Worm (Caenorhabditis elegans) whole organism, young adult: ENCODE measurements around the gene K06B9.6.

Experiments
- B0336.3 ChIP-seq: fragments of 200-800 bp; sonication (Bioruptor generic); IDR thresholded peaks from 2 replicates; pipeline ENCODE4 v1.3.6; 2022; ENCODE audit warnings: missing genetic modification characterization, missing compliant biosample characterization
- C17E4.6 ChIP-seq: fragments of 200-800 bp; sonication (Bioruptor generic); IDR thresholded peaks from 2 replicates; pipeline ENCODE4 v1.3.6; 2022; ENCODE audit warnings: missing genetic modification reagents, missing genetic modification characterization, missing compliant biosample characterization
- Y67H2A.10 ChIP-seq: fragments of 200-800 bp; sonication (Bioruptor generic); conservative IDR thresholded peaks from 2 replicates; pipeline ENCODE4 v1.3.6; 2022; ENCODE audit warnings: missing genetic modification reagents, missing genetic modification characterization, missing compliant biosample characterization
- ceh-100 ChIP-seq: fragments of 200-800 bp; sonication (Bioruptor generic); IDR thresholded peaks from 2 replicates; pipeline ENCODE4 v1.3.6; 2022; ENCODE audit warnings: missing genetic modification reagents, missing genetic modification characterization, missing compliant biosample characterization
- dpff-1 ChIP-seq: sonication (generic microtip); optimal IDR thresholded peaks from 2 replicates; lab custom pipeline; 2017; ENCODE audit warnings: mild to moderate bottlenecking, missing genetic modification characterization, missing compliant biosample characterization
- hlh-26 ChIP-seq: fragments of 200-800 bp; sonication (Bioruptor generic); conservative IDR thresholded peaks from 2 replicates; pipeline ENCODE4 v1.3.6; 2022; ENCODE audit warnings: missing genetic modification reagents, missing genetic modification characterization, missing compliant biosample characterization
- hmg-20 ChIP-seq: fragments of 200-800 bp; sonication (Bioruptor generic); IDR thresholded peaks from 2 replicates; pipeline ENCODE4 v1.3.6; 2022; ENCODE audit warnings: missing genetic modification reagents, missing genetic modification characterization, missing compliant biosample characterization
- lin-35 ChIP-seq, 3 experiments: fragments of 150-350 bp in 2 of 3; sonication (generic microtip) in 1 of 3; optimal IDR thresholded peaks; 2 replicates each; lab custom pipeline; 2014 to 2018; ENCODE audit warnings: missing biosample characterization in 3 of 3, missing genetic modification characterization in 3 of 3, missing genetic modification reagents in 3 of 3
- lsy-27 ChIP-seq: sonication (generic microtip); optimal IDR thresholded peaks from 2 replicates; lab custom pipeline; 2017; ENCODE audit warnings: missing genetic modification characterization, mild to moderate bottlenecking, missing compliant biosample characterization, antibody characterized with exemption, missing genotype, borderline replicate concordance; ENCODE audit not compliant: insufficient read depth
- madf-10 ChIP-seq: sonication (generic microtip); optimal IDR thresholded peaks from 2 replicates; lab custom pipeline; 2016; ENCODE audit warnings: mild to moderate bottlenecking, missing genetic modification characterization, missing compliant biosample characterization
- mes-4 ChIP-seq: sonication (generic microtip); optimal IDR thresholded peaks from 2 replicates; lab custom pipeline; 2016; ENCODE audit warnings: missing genotype, missing genetic modification characterization, missing compliant biosample characterization
- nhr-80 ChIP-seq: sonication (generic microtip); optimal IDR thresholded peaks from 2 replicates; lab custom pipeline; 2016; ENCODE audit warnings: missing genetic modification characterization, missing compliant biosample characterization
- pbrm-1 ChIP-seq: fragments of 200-800 bp; sonication (Bioruptor generic); IDR thresholded peaks from 2 replicates; pipeline ENCODE4 v1.3.6; 2022; ENCODE audit warnings: missing genetic modification reagents, missing genetic modification characterization, missing compliant biosample characterization
- zim-3 ChIP-seq: sonication (generic microtip); optimal IDR thresholded peaks from 2 replicates; lab custom pipeline; 2017; ENCODE audit warnings: mild to moderate bottlenecking, missing genetic modification characterization, moderate library complexity, missing compliant biosample characterization

The K06B9.6 gene

DNA sequence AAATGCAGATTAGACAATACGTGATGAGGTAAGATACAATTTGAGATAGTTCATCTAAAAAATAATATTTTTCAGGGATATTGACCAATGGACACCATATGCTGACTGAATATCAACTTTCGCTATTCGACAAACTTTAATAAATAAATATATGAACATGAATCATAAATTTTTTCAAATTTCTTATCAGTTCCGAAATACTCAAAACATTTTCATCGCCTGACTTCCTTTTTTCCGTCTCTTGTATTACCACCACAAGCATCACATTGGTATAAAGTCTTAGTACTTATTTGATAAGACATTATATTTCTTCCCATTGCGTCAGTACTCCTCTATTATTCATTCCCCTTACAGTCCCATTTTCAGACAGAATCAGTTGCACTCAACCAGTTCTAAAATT lies 44.5 kb downstream of the K06B9.6 start, which contains the start of the genes K08D10.10 and R07C12.1:
Gene K08D10.10, plus strand, starts transcription at position 93 of the 400 bp plus-strand sequence.
Gene R07C12.1, plus strand, starts transcription at position 314 of the 400 bp plus-strand sequence.
- TF ChIP-seq zim-3 (tag; lab: Kevin White, UChicago) = no peak
- TF ChIP-seq nhr-80 (tag; lab: Kevin White, UChicago) = peak; percentile 42

DNA sequence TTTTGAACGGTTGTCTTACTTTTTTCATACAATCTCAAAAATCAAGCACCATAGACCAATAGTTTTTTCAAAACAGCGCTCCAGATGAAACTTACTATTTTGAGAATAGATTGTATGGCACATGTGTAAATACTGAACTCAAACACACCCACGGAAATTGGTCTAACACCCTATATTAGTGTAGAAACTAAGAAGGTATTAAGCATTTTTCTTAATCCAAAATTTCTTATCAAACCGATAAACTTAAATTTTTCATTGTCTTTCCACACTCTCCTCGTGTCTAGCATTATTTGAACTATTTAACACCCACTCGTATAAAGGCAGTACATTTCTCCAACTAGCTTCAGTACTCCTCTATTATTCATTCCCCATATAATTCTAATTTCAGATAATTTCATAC lies 46.5 kb downstream of the K06B9.6 start:
- TF ChIP-seq mes-4 (tag; lab: Kevin White, UChicago) (no peak), lin-35 (GFP tag; optimal IDR thresholded peaks at IDR 0.05; lab: Kevin White, UChicago) (no peak), dpff-1 (tag; lab: Kevin White, UChicago) (no peak), madf-10 (no peak), lsy-27 (tag; lab: Kevin White, UChicago) (no peak), hlh-26 (GFP tag; lab: Robert Waterston, UW) (no peak), ceh-100 (GFP tag; lab: Robert Waterston, UW) (no peak), pbrm-1 (no peak), hmg-20 (GFP tag; lab: Robert Waterston, UW) (no peak), B0336.3 (GFP tag; lab: Robert Waterston, UW) (no peak)
- TF ChIP-seq, all 124 proteins: peak for 0

DNA sequence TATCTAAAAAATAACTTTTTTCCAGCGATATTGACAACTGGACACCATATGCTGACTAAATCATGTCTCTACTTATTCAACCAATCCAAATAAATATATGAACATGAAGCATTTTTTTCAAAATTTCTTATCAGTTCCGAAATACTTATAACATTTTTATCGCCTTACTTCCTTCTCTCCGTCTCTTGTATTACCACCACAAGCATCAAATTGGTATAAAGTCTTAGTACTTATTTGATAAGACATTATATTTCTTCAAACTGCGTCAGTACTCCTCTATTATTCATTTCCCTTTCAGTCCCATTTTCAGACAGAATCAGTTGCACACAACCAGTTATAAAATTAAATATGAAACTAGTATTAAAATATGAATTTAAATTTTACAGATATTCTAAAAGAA lies 48.7 kb downstream of the K06B9.6 start:
- TF ChIP-seq Y67H2A.10 (GFP tag; lab: Robert Waterston, UW) = no peak
- TF ChIP-seq nhr-80 (tag; lab: Kevin White, UChicago) = peak; percentile 77
- TF ChIP-seq C17E4.6 (GFP tag; lab: Robert Waterston, UW) = no peak
